Worm (Caenorhabditis elegans): ENCODE data around the gene D2089.3.

Gene D2089.3

DNA sequence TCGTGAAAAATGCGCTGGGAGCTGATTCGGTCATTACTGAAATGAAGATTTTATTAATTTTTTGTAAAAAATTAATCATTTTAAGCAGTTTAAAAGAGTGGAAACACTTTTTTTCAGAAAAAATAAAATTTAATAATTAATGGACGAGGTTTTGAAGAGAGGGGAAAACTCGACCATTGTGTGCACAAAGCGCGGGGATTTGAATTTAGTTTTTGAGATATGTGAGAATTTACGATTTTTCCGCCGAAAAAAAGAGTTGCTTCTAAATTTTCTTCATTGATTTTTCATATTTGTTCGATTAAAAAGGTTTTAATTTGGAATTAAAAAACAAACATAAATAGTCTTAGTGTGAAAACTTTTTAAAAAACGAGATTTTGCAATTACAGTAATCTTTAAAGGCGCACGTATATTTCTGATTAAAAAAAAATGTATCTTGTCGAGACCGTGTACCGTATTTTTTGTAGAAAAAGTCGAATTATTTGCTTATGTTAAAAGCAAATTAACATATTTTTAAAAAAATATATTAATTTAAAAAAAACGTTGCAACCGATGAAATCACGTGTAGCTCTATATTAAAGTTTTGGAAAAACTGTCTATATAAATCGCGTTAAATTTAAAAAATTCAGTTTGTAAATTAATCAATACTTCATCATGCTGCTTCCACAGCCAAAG is 49.5 kb upstream of the D2089.3 start, which contains the start of the genes dph-2 and C09G5.7 (continued):
- TF ChIP-seq unc-98 (GFP tag; IDR thresholded peaks at IDR 0.05) (no peak), egl-27 (tag; optimal IDR thresholded peaks at IDR 0.05) (no peak), egl-13 (tag; optimal IDR thresholded peaks at IDR 0.05) (no peak), nhr-28 (tag; optimal IDR thresholded peaks at IDR 0.05) (no peak), elt-2 (tag; optimal IDR thresholded peaks at IDR 0.05) (no peak), dpl-1 (GFP tag; optimal IDR thresholded peaks at IDR 0.05) (peak; percentile 81 to 90 (median 87)), jun-1 (tag; optimal IDR thresholded peaks at IDR 0.05) (no peak), swsn-7 (tag; optimal IDR thresholded peaks at IDR 0.05) (no peak), pag-3 (tag; optimal IDR thresholded peaks at IDR 0.05; ENCODE audit: borderline replicate concordance, insufficient read depth) (no peak), nhr-84 (tag; optimal IDR thresholded peaks at IDR 0.05) (no peak), nhr-85 (tag) (peak; percentile 64), elt-3 (tag; optimal IDR thresholded peaks at IDR 0.05) (no peak), fkh-8 (tag; optimal IDR thresholded peaks at IDR 0.05) (no peak), nhr-90 (tag; optimal IDR thresholded peaks at IDR 0.05; ENCODE audit: poor library complexity) (peak; percentile 35), lin-13 (GFP tag; optimal IDR thresholded peaks at IDR 0.05) (no peak), nhr-76 (tag; optimal IDR thresholded peaks at IDR 0.05) (no peak), isw-1 (GFP tag; IDR thresholded peaks at IDR 0.05) (peak; percentile 4; the same call in 1 of the 2 replicates), Y116A8C.19 (tag; optimal IDR thresholded peaks at IDR 0.05; ENCODE audit: borderline replicate concordance) (no peak), ceh-88 (GFP tag; IDR thresholded peaks at IDR 0.05) (no peak), nhr-12 (tag; optimal IDR thresholded peaks at IDR 0.05) (no peak), pqm-1 (tag; optimal IDR thresholded peaks at IDR 0.05) (no peak), nhr-20 (tag; optimal IDR thresholded peaks at IDR 0.05) (no peak), skn-1 (tag; optimal IDR thresholded peaks at IDR 0.05) (peak; percentile 54), F16B12.6 (tag; optimal IDR thresholded peaks at IDR 0.05) (no peak), mep-1 (tag; optimal IDR thresholded peaks at IDR 0.05) (peak; percentile 24), fkh-4 (tag; optimal IDR thresholded peaks at IDR 0.05; ENCODE audit: borderline replicate concordance) (peak; percentile 10), lin-35 (GFP tag; optimal IDR thresholded peaks at IDR 0.05) (peak; percentile 87 to 93), hpl-2 (GFP tag; optimal IDR thresholded peaks at IDR 0.05) (no peak), sox-4 (tag; optimal IDR thresholded peaks at IDR 0.05) (peak; percentile 30), pax-3 (tag; optimal IDR thresholded peaks at IDR 0.05) (no peak), aly-2 (tag; optimal IDR thresholded peaks at IDR 0.05) (no peak), nhr-11 (tag; optimal IDR thresholded peaks at IDR 0.05) (no peak), ets-5 (GFP tag; IDR thresholded peaks at IDR 0.05) (no peak), ceh-82 (tag; optimal IDR thresholded peaks at IDR 0.05) (no peak), efl-1 (optimal IDR thresholded peaks at IDR 0.05) (peak; percentile 74 to 90), efl-1 (GFP tag; optimal IDR thresholded peaks at IDR 0.05 in 1 of 2) (peak; percentile 89 to 99), xbp-1 (tag; optimal IDR thresholded peaks at IDR 0.05) (peak; percentile 37), grh-1 (GFP tag; IDR thresholded peaks at IDR 0.05) (no peak), rnt-1 (tag; optimal IDR thresholded peaks at IDR 0.05) (peak; percentile 82), C34B4.2 (tag; optimal IDR thresholded peaks at IDR 0.05) (no peak), C16A3.4 (tag; optimal IDR thresholded peaks at IDR 0.05) (no peak)

DNA sequence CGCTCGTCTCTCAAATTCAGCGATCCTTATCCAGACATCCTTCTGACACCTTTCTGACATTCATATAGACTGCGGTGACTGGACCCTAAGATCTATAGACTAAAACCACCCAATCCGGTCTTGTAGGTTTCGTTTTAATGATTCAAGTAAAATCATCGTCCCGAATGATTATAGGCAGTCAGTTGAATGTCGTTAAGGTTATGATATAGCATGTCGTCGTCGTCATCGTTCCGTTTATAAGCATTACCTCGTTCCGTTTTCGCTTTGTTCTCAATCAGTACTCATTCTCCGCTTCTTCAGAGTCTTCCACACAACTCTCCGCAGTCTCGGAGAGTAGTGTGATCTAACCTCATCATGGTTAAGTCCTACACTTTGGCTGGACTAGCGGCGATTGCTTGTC is 43.7 kb upstream of the D2089.3 start, which contains the start of gene bli-1:
TSS of gene bli-1 (plus strand) at position 301 of the 400 bp plus-strand sequence.
- no peak for TF ChIP-seq mef-2 (tag; optimal IDR thresholded peaks at IDR 0.05)
- no peak for TF ChIP-seq nhr-77 (tag; optimal IDR thresholded peaks at IDR 0.05)
- TF ChIP-seq unc-62 (GFP tag; optimal IDR thresholded peaks at IDR 0.05), result no peak
- no peak for TF ChIP-seq sptf-1 (tag; optimal IDR thresholded peaks at IDR 0.05)
- no peak for TF ChIP-seq nhr-47 (tag; optimal IDR thresholded peaks at IDR 0.05)
- no peak for TF ChIP-seq C34B4.2 (tag; optimal IDR thresholded peaks at IDR 0.05)
- TF ChIP-seq lin-13 (GFP tag; optimal IDR thresholded peaks at IDR 0.05), result no peak
- no peak for TF ChIP-seq Y116A8C.19 (tag; optimal IDR thresholded peaks at IDR 0.05; ENCODE audit: borderline replicate concordance)
- no peak for TF ChIP-seq nhr-19 (GFP tag; conservative IDR thresholded peaks at IDR 0.05)
- TF ChIP-seq nhr-76 (tag; optimal IDR thresholded peaks at IDR 0.05), result no peak
- no peak for TF ChIP-seq unc-98 (GFP tag; IDR thresholded peaks at IDR 0.05)
- TF ChIP-seq snu-23 (GFP tag; optimal IDR thresholded peaks at IDR 0.05), result no peak
- TF ChIP-seq ceh-63 (GFP tag; optimal IDR thresholded peaks at IDR 0.05), result no peak
- TF ChIP-seq tlp-1 (tag; optimal IDR thresholded peaks at IDR 0.05), result no peak
- TF ChIP-seq lin-39 (tag; optimal IDR thresholded peaks at IDR 0.05), result no peak
- TF ChIP-seq ceh-8 (GFP tag; optimal IDR thresholded peaks at IDR 0.05), result no peak
- no peak for TF ChIP-seq nhr-28 (tag; optimal IDR thresholded peaks at IDR 0.05)
- no peak for TF ChIP-seq lsy-2 (tag; optimal IDR thresholded peaks at IDR 0.05)
